Fruit fly (Drosophila melanogaster) whole organism, embryonic: Measurements from ENCODE around the gene CG13671.
A peak's percentile ranks its signal among the peaks of the same experiment; 100 is the strongest.

Experiments
- CG10147 ChIP-seq: fragments of 200-800 bp; sonication (Bioruptor generic); optimal IDR thresholded peaks from 2 replicates; lab custom pipeline; 2019; ENCODE audit warnings: missing biosample characterization, mild to moderate bottlenecking, missing genetic modification characterization, moderate library complexity
- CG10543 ChIP-seq: fragments of 200-800 bp; sonication (Bioruptor generic); optimal IDR thresholded peaks from 3 replicates; lab custom pipeline; 2017; ENCODE audit warnings: missing biosample characterization, mild to moderate bottlenecking, missing genetic modification characterization, moderate library complexity
- CG11093 ChIP-seq: fragments of 200-800 bp; sonication (Bioruptor generic); IDR thresholded peaks from 3 replicates; pipeline ENCODE4 v1.3.6; 2022; ENCODE audit warnings: missing biosample characterization, missing genetic modification characterization
- CG12219 ChIP-seq: fragments of 200-800 bp; sonication (Bioruptor generic); optimal IDR thresholded peaks from 3 replicates; lab custom pipeline; 2018; ENCODE audit warnings: missing biosample characterization, mild to moderate bottlenecking, missing genetic modification characterization
- CG12236 ChIP-seq: fragments of 200-800 bp; sonication (Bioruptor generic); optimal IDR thresholded peaks from 2 replicates; lab custom pipeline; 2016; ENCODE audit warnings: missing biosample characterization, missing genetic modification characterization
- CG13624 ChIP-seq: fragments of 200-800 bp; sonication (Bioruptor generic); optimal IDR thresholded peaks from 2 replicates; lab custom pipeline; 2016; ENCODE audit warnings: missing biosample characterization, missing genetic modification characterization
- CG13775 ChIP-seq: fragments of 200-800 bp; sonication (Bioruptor generic); optimal IDR thresholded peaks from 3 replicates; lab custom pipeline; 2017; ENCODE audit warnings: missing biosample characterization, mild to moderate bottlenecking, missing genetic modification characterization
- CG14441 ChIP-seq: fragments of 200-800 bp; sonication (Bioruptor generic); IDR thresholded peaks from 2 replicates; pipeline ENCODE4 v1.3.6; 2022; ENCODE audit warnings: missing biosample characterization, missing genetic modification characterization
- CG1603 ChIP-seq: fragments of 200-800 bp; sonication (Bioruptor generic); optimal IDR thresholded peaks from 2 replicates; lab custom pipeline; 2019; ENCODE audit warnings: missing biosample characterization, mild to moderate bottlenecking, missing genetic modification characterization, moderate library complexity
- CG17328 ChIP-seq: fragments of 200-800 bp; sonication (Bioruptor generic); IDR thresholded peaks from 2 replicates; pipeline ENCODE4 v1.3.6; 2022; ENCODE audit warnings: missing biosample characterization, missing genetic modification characterization
- CG17361 ChIP-seq: fragments of 200-800 bp; sonication (Bioruptor generic); IDR thresholded peaks from 3 replicates; pipeline ENCODE4 v1.3.6; 2022; ENCODE audit warnings: missing biosample characterization, missing genetic modification characterization
- CG18599 ChIP-seq: fragments of 200-800 bp; sonication (Bioruptor generic); optimal IDR thresholded peaks from 3 replicates; lab custom pipeline; 2017; ENCODE audit warnings: missing biosample characterization, missing genetic modification characterization, mild to moderate bottlenecking, moderate library complexity, missing genetic modification reagents
- CG2129 ChIP-seq: fragments of 200-800 bp; sonication (Bioruptor generic); IDR thresholded peaks from 2 replicates; pipeline ENCODE4 v1.3.6; 2022; ENCODE audit warnings: missing biosample characterization, missing genetic modification characterization; ENCODE audit not compliant: partially characterized antibody
- CG2199 ChIP-seq: fragments of 200-800 bp; sonication (Bioruptor generic); IDR thresholded peaks from 3 replicates; pipeline ENCODE4 v1.3.6; 2022; ENCODE audit warnings: missing biosample characterization, missing genetic modification characterization
- CG2202 ChIP-seq: fragments of 200-800 bp; sonication (Bioruptor generic); optimal IDR thresholded peaks from 2 replicates; lab custom pipeline; 2018; ENCODE audit warnings: missing biosample characterization, mild to moderate bottlenecking, missing genetic modification characterization
- CG3065 ChIP-seq: fragments of 200-800 bp; sonication (Bioruptor generic); optimal IDR thresholded peaks from 2 replicates; lab custom pipeline; 2016; ENCODE audit warnings: missing biosample characterization, missing genetic modification characterization
- CG33213 ChIP-seq: fragments of 200-800 bp; sonication (Bioruptor generic); optimal IDR thresholded peaks from 3 replicates; lab custom pipeline; 2016; ENCODE audit warnings: missing biosample characterization, missing genetic modification characterization
- CG3847 ChIP-seq: fragments of 200-800 bp; sonication (Bioruptor generic); IDR thresholded peaks from 2 replicates; pipeline ENCODE4 v1.3.6; 2022; ENCODE audit warnings: missing biosample characterization, missing genetic modification characterization
- CG4328 ChIP-seq: fragments of 200-800 bp; sonication (Bioruptor generic); optimal IDR thresholded peaks from 3 replicates; lab custom pipeline; 2017; ENCODE audit warnings: missing biosample characterization, missing genetic modification reagents, missing genetic modification characterization
- CG6254 ChIP-seq: fragments of 200-800 bp; sonication (Bioruptor generic); optimal IDR thresholded peaks from 3 replicates; lab custom pipeline; 2017; ENCODE audit warnings: mild to moderate bottlenecking, missing biosample characterization, missing genetic modification reagents, missing genetic modification characterization
- CG7556 ChIP-seq: fragments of 200-800 bp; sonication (Bioruptor generic); optimal IDR thresholded peaks from 2 replicates; lab custom pipeline; 2017; ENCODE audit warnings: missing biosample characterization, mild to moderate bottlenecking, missing genetic modification characterization
- CG8388 ChIP-seq: fragments of 200-800 bp; sonication (Bioruptor generic); optimal IDR thresholded peaks from 2 replicates; lab custom pipeline; 2019; ENCODE audit warnings: missing biosample characterization, mild to moderate bottlenecking, missing genetic modification characterization, moderate library complexity
- CG9437 ChIP-seq: fragments of 200-800 bp; sonication (Bioruptor generic); optimal IDR thresholded peaks from 2 replicates; lab custom pipeline; 2018; ENCODE audit warnings: missing biosample characterization, mild to moderate bottlenecking, missing genetic modification characterization
- CG9609 ChIP-seq: fragments of 200-800 bp; sonication (Bioruptor generic); optimal IDR thresholded peaks from 3 replicates; lab custom pipeline; 2016; ENCODE audit warnings: missing biosample characterization, missing genetic modification characterization
- CG9876 ChIP-seq: fragments of 200-800 bp; sonication (Bioruptor generic); optimal IDR thresholded peaks from 2 replicates; lab custom pipeline; 2016; ENCODE audit warnings: missing biosample characterization, missing genetic modification characterization
- CHES-1-like ChIP-seq: fragments of 200-800 bp; sonication (Bioruptor generic); optimal IDR thresholded peaks from 2 replicates; lab custom pipeline; 2016; ENCODE audit warnings: missing biosample characterization, missing genetic modification characterization
- Dbx ChIP-seq: fragments of 200-800 bp; sonication (Bioruptor generic); IDR thresholded peaks from 3 replicates; pipeline ENCODE4 v1.3.6; 2022; ENCODE audit warnings: missing biosample characterization, missing genetic modification characterization
- Dp ChIP-seq: fragments of 200-800 bp; sonication (Bioruptor generic); optimal IDR thresholded peaks from 2 replicates; lab custom pipeline; 2018; ENCODE audit warnings: missing biosample characterization, mild to moderate bottlenecking, missing genetic modification characterization, moderate library complexity
- Dref ChIP-seq: fragments of 200-800 bp; sonication (Bioruptor generic); IDR thresholded peaks from 2 replicates; pipeline ENCODE4 v1.3.6; 2022; ENCODE audit warnings: missing biosample characterization, missing genetic modification characterization
- HLHmδ ChIP-seq: fragments of 200-800 bp; sonication (Bioruptor generic); optimal IDR thresholded peaks from 2 replicates; lab custom pipeline; 2018; ENCODE audit warnings: missing biosample characterization, mild to moderate bottlenecking, missing genetic modification characterization, moderate library complexity
- Mad ChIP-seq: fragments of 200-800 bp; sonication (Bioruptor generic); optimal IDR thresholded peaks from 2 replicates; lab custom pipeline; 2016; ENCODE audit warnings: missing biosample characterization, missing genetic modification characterization
- Opbp ChIP-seq: fragments of 200-800 bp; sonication (Bioruptor generic); IDR thresholded peaks from 3 replicates; pipeline ENCODE4 v1.3.6; 2022; ENCODE audit warnings: missing biosample characterization, missing genetic modification characterization; ENCODE audit not compliant: partially characterized antibody
- Optix ChIP-seq: fragments of 200-800 bp; sonication (Bioruptor generic); IDR thresholded peaks from 3 replicates; pipeline ENCODE4 v1.3.6; 2022; ENCODE audit warnings: missing biosample characterization, missing genetic modification characterization
- ab ChIP-seq: fragments of 200-800 bp; sonication (Bioruptor generic); optimal IDR thresholded peaks from 2 replicates; lab custom pipeline; 2016; ENCODE audit warnings: missing biosample characterization, missing genetic modification characterization
- aop ChIP-seq: fragments of 200-800 bp; sonication (Bioruptor generic); IDR thresholded peaks from 2 replicates; pipeline ENCODE4 v1.3.6; 2022; ENCODE audit warnings: missing biosample characterization, missing genetic modification characterization
- caup ChIP-seq: fragments of 200-800 bp; sonication (Bioruptor generic); optimal IDR thresholded peaks from 3 replicates; lab custom pipeline; 2017; ENCODE audit warnings: missing biosample characterization, mild to moderate bottlenecking, missing genetic modification characterization, moderate library complexity; ENCODE audit not compliant: severe bottlenecking
- chm ChIP-seq: fragments of 200-800 bp; sonication (Bioruptor generic); IDR thresholded peaks from 2 replicates; pipeline ENCODE4 v1.3.6; 2022; ENCODE audit warnings: missing biosample characterization, missing genetic modification characterization
- crol ChIP-seq: fragments of 200-800 bp; sonication (Bioruptor generic); IDR thresholded peaks from 2 replicates; pipeline ENCODE4 v1.3.6; 2022; ENCODE audit warnings: missing biosample characterization, missing genetic modification characterization
- da ChIP-seq: fragments of 200-800 bp; sonication (Bioruptor generic); optimal IDR thresholded peaks from 2 replicates; lab custom pipeline; 2016; ENCODE audit warnings: missing biosample characterization, missing genetic modification characterization
- esg ChIP-seq: fragments of 200-800 bp; sonication (Bioruptor generic); conservative IDR thresholded peaks from 2 replicates; pipeline ENCODE4 v1.3.6; 2022; ENCODE audit warnings: missing biosample characterization, missing genetic modification characterization
- fd102C ChIP-seq: fragments of 200-800 bp; sonication (Bioruptor generic); optimal IDR thresholded peaks from 2 replicates; lab custom pipeline; 2018; ENCODE audit warnings: missing biosample characterization, mild to moderate bottlenecking, missing genetic modification characterization, moderate library complexity
- gt ChIP-seq: fragments of 200-800 bp; sonication (Bioruptor generic); IDR thresholded peaks from 2 replicates; pipeline ENCODE4 v1.3.6; 2022; ENCODE audit warnings: missing biosample characterization, missing genetic modification characterization
- kah ChIP-seq: fragments of 200-800 bp; sonication (Bioruptor generic); optimal IDR thresholded peaks from 2 replicates; lab custom pipeline; 2018; ENCODE audit warnings: missing biosample characterization, mild to moderate bottlenecking, missing genetic modification characterization
- kay ChIP-seq: fragments of 200-800 bp; sonication (Bioruptor generic); optimal IDR thresholded peaks from 2 replicates; lab custom pipeline; 2016; ENCODE audit warnings: missing biosample characterization, missing genetic modification characterization
- ken ChIP-seq: fragments of 200-800 bp; sonication (Bioruptor generic); IDR thresholded peaks from 3 replicates; pipeline ENCODE4 v1.3.6; 2022; ENCODE audit warnings: missing biosample characterization, missing genetic modification characterization
- org-1 ChIP-seq: fragments of 200-800 bp; sonication (Bioruptor generic); optimal IDR thresholded peaks from 2 replicates; lab custom pipeline; 2017; ENCODE audit warnings: missing biosample characterization, missing genetic modification characterization
- pnt ChIP-seq: fragments of 200-800 bp; sonication (Bioruptor generic); optimal IDR thresholded peaks from 3 replicates; lab custom pipeline; 2016; ENCODE audit warnings: missing biosample characterization, missing genetic modification characterization
- salm ChIP-seq: fragments of 200-800 bp; sonication (Bioruptor generic); optimal IDR thresholded peaks from 2 replicates; lab custom pipeline; 2018; ENCODE audit warnings: missing biosample characterization, mild to moderate bottlenecking, missing genetic modification characterization
- slbo ChIP-seq: fragments of 200-800 bp; sonication (Bioruptor generic); IDR thresholded peaks from 2 replicates; pipeline ENCODE4 v1.3.6; 2022; ENCODE audit warnings: missing biosample characterization, missing genetic modification characterization
- stc ChIP-seq: fragments of 200-800 bp; sonication (Bioruptor generic); IDR thresholded peaks from 2 replicates; pipeline ENCODE4 v1.3.6; 2022; ENCODE audit warnings: missing biosample characterization, missing genetic modification characterization
- unpg ChIP-seq: fragments of 200-800 bp; sonication (Bioruptor generic); optimal IDR thresholded peaks from 3 replicates; lab custom pipeline; 2018; ENCODE audit warnings: missing biosample characterization, mild to moderate bottlenecking, missing genetic modification characterization, moderate library complexity
- yki ChIP-seq: fragments of >200 bp; optimal IDR thresholded peaks from 3 replicates; lab custom pipeline; 2018

The CG13671 gene

dm6 chr3L:8308891-8309352, 9.1 kb downstream of the CG13671 start, which contains the start of gene BI-1 (continued):
- peak; percentile 3 for TF ChIP-seq CG6254 (GFP tag; lab: Kevin White, UChicago)
- peak; percentile 44 for TF ChIP-seq CG13624 (GFP tag; lab: Kevin White, UChicago)
- no peak for TF ChIP-seq Optix (GFP tag; lab: Robert Waterston, UW)
- TF ChIP-seq CG1603 (tag; lab: Kevin White, UChicago), result no peak
- no peak for TF ChIP-seq crol (GFP tag; lab: Robert Waterston, UW)
- TF ChIP-seq CG13775 (GFP tag; lab: Kevin White, UChicago), result peak; percentile 61
- no peak for TF ChIP-seq pnt (GFP tag; lab: Kevin White, UChicago)
- no peak for TF ChIP-seq CG3065 (GFP tag; lab: Kevin White, UChicago)
- no peak for TF ChIP-seq fd102C
- TF ChIP-seq HLHmδ (GFP tag; lab: Kevin White, UChicago), result no peak
- TF ChIP-seq CG14441, result no peak
- no peak for TF ChIP-seq CHES-1-like (GFP tag; lab: Kevin White, UChicago)
- no peak for TF ChIP-seq esg (GFP tag; lab: Robert Waterston, UW)
- no peak for TF ChIP-seq CG11093 (GFP tag; lab: Robert Waterston, UW)
- TF ChIP-seq CG17328, result peak; percentile 29; the same call in 1 of the 2 replicates
- peak; percentile 0 for TF ChIP-seq salm (tag; lab: Kevin White, UChicago)
- TF ChIP-seq CG4328, result peak; percentile 67
- TF ChIP-seq aop (GFP tag; lab: Robert Waterston, UW), result no peak
- no peak for TF ChIP-seq CG2199 (GFP tag; lab: Robert Waterston, UW)
- peak; percentile 27 for TF ChIP-seq Mad (GFP tag; lab: Kevin White, UChicago)
- peak; percentile 74 for TF ChIP-seq CG7556 (GFP tag; lab: Kevin White, UChicago)
- no peak for TF ChIP-seq CG2129 (GFP tag; lab: Robert Waterston, UW)
- no peak for TF ChIP-seq CG9876 (GFP tag; lab: Kevin White, UChicago)
- TF ChIP-seq ken, result 0 out of 3 replicates have a peak, but pooled peaks have one; percentile 15
- TF ChIP-seq caup (GFP tag; lab: Kevin White, UChicago), result peak; percentile 76
- no peak for TF ChIP-seq da (GFP tag; lab: Kevin White, UChicago)
- TF ChIP-seq unpg, result peak; percentile 56
- TF ChIP-seq stc (GFP tag; lab: Robert Waterston, UW), result no peak
- TF ChIP-seq gt (GFP tag; lab: Robert Waterston, UW), result no peak
- no peak for TF ChIP-seq ab
- peak; percentile 83 for TF ChIP-seq Dp (GFP tag; lab: Kevin White, UChicago)
- no peak for TF ChIP-seq Opbp (GFP tag; lab: Robert Waterston, UW)
- no peak for TF ChIP-seq CG33213 (GFP tag; lab: Kevin White, UChicago)
- TF ChIP-seq CG3847, result peak; percentile 84
- TF ChIP-seq yki, result no peak
- TF ChIP-seq CG2202, result no peak
- TF ChIP-seq Dbx (GFP tag; lab: Robert Waterston, UW), result peak; percentile 74; the same call in 2 of the 3 replicates
- TF ChIP-seq CG9437 (GFP tag; lab: Kevin White, UChicago), result peak; percentile 65
- TF ChIP-seq CG8388 (GFP tag; lab: Kevin White, UChicago), result no peak
- TF ChIP-seq slbo (GFP tag; lab: Robert Waterston, UW), result peak; percentile 54
- peak; percentile 81 for TF ChIP-seq CG18599 (GFP tag; lab: Kevin White, UChicago)
- peak; percentile 83 for TF ChIP-seq CG10147 (GFP tag; lab: Kevin White, UChicago)
- peak; percentile 70 for TF ChIP-seq kah (GFP tag; lab: Kevin White, UChicago)
- TF ChIP-seq Dref, result no peak
- peak; percentile 88 for TF ChIP-seq CG17361 (GFP tag; lab: Robert Waterston, UW)
- peak; percentile 41 for TF ChIP-seq org-1
- no peak for TF ChIP-seq CG12236
- no peak for TF ChIP-seq chm (GFP tag; lab: Robert Waterston, UW)
- TF ChIP-seq CG10543 (GFP tag; lab: Kevin White, UChicago), result peak; percentile 78
- peak; percentile 80 for TF ChIP-seq kay (GFP tag; lab: Kevin White, UChicago)
- TF ChIP-seq CG9609 (GFP tag; lab: Kevin White, UChicago), result no peak
- no peak for TF ChIP-seq CG12219 (GFP tag; lab: Kevin White, UChicago)
